Fruit fly (Drosophila melanogaster) whole organism, embryonic: ENCODE measurements around the gene fln.
A peak's percentile ranks its signal among the peaks of the same experiment; 100 is the strongest.

Experiments
- Aef1 ChIP-seq: fragments of 200-800 bp; sonication (Bioruptor generic); IDR thresholded peaks from 3 replicates; pipeline ENCODE4 v1.3.6; 2022; ENCODE audit warnings: missing biosample characterization, missing genetic modification characterization
- Asciz ChIP-seq: fragments of 200-800 bp; sonication (Bioruptor generic); optimal IDR thresholded peaks from 2 replicates; lab custom pipeline; 2017; ENCODE audit warnings: missing biosample characterization, mild to moderate bottlenecking, missing genetic modification characterization, missing genetic modification reagents
- Blimp-1 ChIP-seq: fragments of 200-800 bp; sonication (Bioruptor generic); optimal IDR thresholded peaks from 3 replicates; lab custom pipeline; 2018; ENCODE audit warnings: missing biosample characterization, missing genetic modification characterization, mild to moderate bottlenecking, moderate library complexity, missing genetic modification reagents
- Bteb2 ChIP-seq: fragments of 200-800 bp; sonication (Bioruptor generic); optimal IDR thresholded peaks from 2 replicates; lab custom pipeline; 2016; ENCODE audit warnings: missing biosample characterization, missing genetic modification characterization
- CG10274 ChIP-seq: fragments of 200-800 bp; sonication (Bioruptor generic); optimal IDR thresholded peaks from 3 replicates; lab custom pipeline; 2017; ENCODE audit warnings: missing biosample characterization, mild to moderate bottlenecking, missing genetic modification characterization
- CG10462 ChIP-seq: fragments of 200-800 bp; sonication (Bioruptor generic); optimal IDR thresholded peaks from 2 replicates; lab custom pipeline; 2016; ENCODE audit warnings: missing biosample characterization, missing genetic modification characterization
- CG11247 ChIP-seq: fragments of 200-800 bp; sonication (Bioruptor generic); IDR thresholded peaks from 2 replicates; pipeline ENCODE4 v1.3.6; 2022; ENCODE audit warnings: missing biosample characterization, missing genetic modification characterization
- CG11456 ChIP-seq: fragments of 200-800 bp; sonication (Bioruptor generic); IDR thresholded peaks from 3 replicates; pipeline ENCODE4 v1.3.6; 2022; ENCODE audit warnings: missing biosample characterization, missing genetic modification characterization
- CG11696 ChIP-seq: fragments of 200-800 bp; sonication (Bioruptor generic); IDR thresholded peaks from 2 replicates; pipeline ENCODE4 v1.3.6; 2022; ENCODE audit warnings: missing biosample characterization, missing genetic modification characterization
- CG11723 ChIP-seq: fragments of 200-800 bp; sonication (Bioruptor generic); optimal IDR thresholded peaks from 2 replicates; lab custom pipeline; 2017; ENCODE audit warnings: missing biosample characterization, mild to moderate bottlenecking, missing genetic modification characterization
- CG12769 ChIP-seq: fragments of 200-800 bp; sonication (Bioruptor generic); optimal IDR thresholded peaks from 2 replicates; lab custom pipeline; 2019; ENCODE audit warnings: missing biosample characterization, mild to moderate bottlenecking, missing genetic modification characterization, moderate library complexity
- CG13287 ChIP-seq: fragments of 200-800 bp; sonication (Bioruptor generic); IDR thresholded peaks from 2 replicates; pipeline ENCODE4 v1.3.6; 2022; ENCODE audit warnings: missing biosample characterization, missing genetic modification characterization; ENCODE audit not compliant: partially characterized antibody
- CG13424 ChIP-seq: fragments of 200-800 bp; sonication (Bioruptor generic); optimal IDR thresholded peaks from 2 replicates; lab custom pipeline; 2019; ENCODE audit warnings: missing biosample characterization, mild to moderate bottlenecking, missing genetic modification characterization, moderate library complexity
- CG14667 ChIP-seq: fragments of 200-800 bp; sonication (Bioruptor generic); IDR thresholded peaks from 2 replicates; pipeline ENCODE4 v1.3.6; 2022; ENCODE audit warnings: missing biosample characterization, missing genetic modification characterization
- CG15073 ChIP-seq: fragments of 200-800 bp; sonication (Bioruptor generic); optimal IDR thresholded peaks from 2 replicates; lab custom pipeline; 2016; ENCODE audit warnings: missing biosample characterization, missing genetic modification characterization
- CG2129 ChIP-seq: fragments of 200-800 bp; sonication (Bioruptor generic); IDR thresholded peaks from 2 replicates; pipeline ENCODE4 v1.3.6; 2022; ENCODE audit warnings: missing biosample characterization, missing genetic modification characterization; ENCODE audit not compliant: partially characterized antibody
- CG31224 ChIP-seq: fragments of 200-800 bp; sonication (Bioruptor generic); IDR thresholded peaks from 2 replicates; pipeline ENCODE4 v1.3.6; 2022; ENCODE audit warnings: missing biosample characterization, missing genetic modification characterization
- CG31365 ChIP-seq: fragments of 200-800 bp; sonication (Bioruptor generic); optimal IDR thresholded peaks from 2 replicates; lab custom pipeline; 2018; ENCODE audit warnings: missing biosample characterization, mild to moderate bottlenecking, missing genetic modification characterization
- CG32532 ChIP-seq: fragments of 200-800 bp; sonication (Bioruptor generic); IDR thresholded peaks from 2 replicates; pipeline ENCODE4 v1.3.6; 2022; ENCODE audit warnings: missing biosample characterization, missing genetic modification characterization
- CG32772 ChIP-seq: fragments of 200-800 bp; sonication (Bioruptor generic); IDR thresholded peaks from 2 replicates; pipeline ENCODE4 v1.3.6; 2022; ENCODE audit warnings: missing biosample characterization, missing genetic modification characterization
- CG3281 ChIP-seq: fragments of 200-800 bp; sonication (Bioruptor generic); optimal IDR thresholded peaks from 3 replicates; lab custom pipeline; 2017; ENCODE audit warnings: missing biosample characterization, mild to moderate bottlenecking, missing genetic modification characterization
- CG3726 ChIP-seq: fragments of 200-800 bp; sonication (Bioruptor generic); IDR thresholded peaks from 3 replicates; pipeline ENCODE4, ENCODE4 v1.3.6; 2022; ENCODE audit warnings: missing biosample characterization, missing genetic modification characterization
- CG42726 ChIP-seq: fragments of 200-800 bp; sonication (Bioruptor generic); IDR thresholded peaks from 2 replicates; pipeline ENCODE4 v1.3.6; 2022; ENCODE audit warnings: missing biosample characterization, missing genetic modification characterization; ENCODE audit not compliant: partially characterized antibody
- CG6254 ChIP-seq: fragments of 200-800 bp; sonication (Bioruptor generic); optimal IDR thresholded peaks from 3 replicates; lab custom pipeline; 2017; ENCODE audit warnings: mild to moderate bottlenecking, missing biosample characterization, missing genetic modification reagents, missing genetic modification characterization
- CG6654 ChIP-seq: fragments of 200-800 bp; sonication (Bioruptor generic); optimal IDR thresholded peaks from 2 replicates; lab custom pipeline; 2017; ENCODE audit warnings: missing biosample characterization, mild to moderate bottlenecking, missing genetic modification characterization
- CG7271 ChIP-seq: fragments of 200-800 bp; sonication (Bioruptor generic); optimal IDR thresholded peaks from 2 replicates; lab custom pipeline; 2018; ENCODE audit warnings: missing biosample characterization, mild to moderate bottlenecking, missing genetic modification characterization, moderate library complexity
- CG7357 ChIP-seq: fragments of 200-800 bp; sonication (Bioruptor generic); IDR thresholded peaks from 3 replicates; pipeline ENCODE4 v1.3.6; 2022; ENCODE audit warnings: missing biosample characterization, missing genetic modification characterization
- Elba2 ChIP-seq: fragments of 200-800 bp; sonication (Bioruptor generic); optimal IDR thresholded peaks from 3 replicates; lab custom pipeline; 2016; ENCODE audit warnings: missing biosample characterization, missing genetic modification characterization
- Nf-YC ChIP-seq: fragments of 200-800 bp; optimal IDR thresholded peaks from 3 replicates; lab custom pipeline; 2019; ENCODE audit warnings: missing biosample characterization, mild to moderate bottlenecking, missing genetic modification characterization, moderate library complexity
- Ravus ChIP-seq: fragments of 200-800 bp; sonication (Bioruptor generic); IDR thresholded peaks from 2 replicates; pipeline ENCODE4 v1.3.6; 2022; ENCODE audit warnings: missing biosample characterization, missing genetic modification characterization
- Taf1 ChIP-seq: fragments of 200-800 bp; sonication (Bioruptor generic); IDR thresholded peaks from 2 replicates; pipeline ENCODE4 v1.3.6; 2022; ENCODE audit warnings: missing biosample characterization, missing genetic modification characterization
- Vsx1 ChIP-seq: fragments of 200-800 bp; sonication (Bioruptor generic); optimal IDR thresholded peaks from 2 replicates; lab custom pipeline; 2017; ENCODE audit warnings: missing biosample characterization, mild to moderate bottlenecking, missing genetic modification characterization, missing genetic modification reagents
- ac ChIP-seq: fragments of 200-800 bp; sonication (Bioruptor generic); optimal IDR thresholded peaks from 3 replicates; lab custom pipeline; 2017; ENCODE audit warnings: missing biosample characterization, mild to moderate bottlenecking, missing genetic modification characterization
- aop ChIP-seq: fragments of 200-800 bp; sonication (Bioruptor generic); IDR thresholded peaks from 2 replicates; pipeline ENCODE4 v1.3.6; 2022; ENCODE audit warnings: missing biosample characterization, missing genetic modification characterization
- emc ChIP-seq: fragments of 200-800 bp; sonication (Bioruptor generic); optimal IDR thresholded peaks from 2 replicates; lab custom pipeline; 2016; ENCODE audit warnings: missing biosample characterization, missing genetic modification characterization
- fu2 ChIP-seq: fragments of 200-800 bp; sonication (Bioruptor generic); optimal IDR thresholded peaks from 2 replicates; lab custom pipeline; 2016; ENCODE audit warnings: missing biosample characterization, missing genetic modification characterization
- gcm ChIP-seq: fragments of 200-800 bp; sonication (Bioruptor generic); optimal IDR thresholded peaks from 2 replicates; lab custom pipeline; 2019; ENCODE audit warnings: missing biosample characterization, mild to moderate bottlenecking, missing genetic modification characterization, moderate library complexity
- gfzf ChIP-seq: fragments of 200-800 bp; sonication (Bioruptor generic); optimal IDR thresholded peaks from 2 replicates; lab custom pipeline; 2016; ENCODE audit warnings: missing biosample characterization, mild to moderate bottlenecking, missing genetic modification characterization, moderate library complexity
- gsb ChIP-seq: fragments of 200-800 bp; sonication (Bioruptor generic); IDR thresholded peaks from 2 replicates; pipeline ENCODE4 v1.3.6; 2022; ENCODE audit warnings: missing biosample characterization, missing genetic modification characterization
- ken ChIP-seq: fragments of 200-800 bp; sonication (Bioruptor generic); IDR thresholded peaks from 3 replicates; pipeline ENCODE4 v1.3.6; 2022; ENCODE audit warnings: missing biosample characterization, missing genetic modification characterization
- maf-S ChIP-seq: fragments of 200-800 bp; sonication (Bioruptor generic); optimal IDR thresholded peaks from 2 replicates; lab custom pipeline; 2016; ENCODE audit warnings: missing biosample characterization, missing genetic modification characterization
- onecut ChIP-seq: fragments of 200-800 bp; sonication (Bioruptor generic); IDR thresholded peaks from 2 replicates; pipeline ENCODE4 v1.3.6; 2022; ENCODE audit warnings: missing biosample characterization, missing genetic modification characterization
- pan ChIP-seq, 4 experiments: fragments of >200 bp in 3 of 4; fragments of 200-800 bp in 1 of 4; sonication (Bioruptor generic) in 1 of 4; optimal IDR thresholded peaks in 3 of 4; IDR thresholded peaks in 1 of 4; 2 replicates each; pipeline versions ENCODE4 v1.3.6 to Lab custom; 2017 to 2022; ENCODE audit warnings: missing biosample characterization in 2 of 4, missing genetic modification characterization in 2 of 4, mixed read lengths in 1 of 4
- prd ChIP-seq, 3 experiments: fragments of >200 bp in 2 of 3; fragments of 200-800 bp in 1 of 3; sonication (Bioruptor generic) in 1 of 3; optimal IDR thresholded peaks in 2 of 3; IDR thresholded peaks in 1 of 3; 2 replicates in 2 of 3; 3 replicates in 1 of 3; pipeline versions ENCODE4 v1.3.6 to Lab custom; 2017 to 2022; ENCODE audit warnings: missing biosample characterization in 1 of 3, missing genetic modification characterization in 1 of 3
- so ChIP-seq: fragments of 200-800 bp; sonication (Bioruptor generic); IDR thresholded peaks from 3 replicates; pipeline ENCODE4 v1.3.6; 2022; ENCODE audit warnings: missing biosample characterization, missing genetic modification characterization
- stc ChIP-seq: fragments of 200-800 bp; sonication (Bioruptor generic); IDR thresholded peaks from 2 replicates; pipeline ENCODE4 v1.3.6; 2022; ENCODE audit warnings: missing biosample characterization, missing genetic modification characterization
- vfl ChIP-seq: fragments of 200-800 bp; sonication (Bioruptor generic); optimal IDR thresholded peaks from 2 replicates; lab custom pipeline; 2016; ENCODE audit warnings: missing biosample characterization, missing genetic modification characterization
- vnd ChIP-seq: fragments of 200-800 bp; sonication (Bioruptor generic); IDR thresholded peaks from 3 replicates; pipeline ENCODE4 v1.3.6; 2022; ENCODE audit warnings: missing biosample characterization, missing genetic modification characterization; ENCODE audit not compliant: partially characterized antibody

Gene fln

dm6 chr3L:20006269-20007265, 15.5 kb upstream of the fln start (continued):
- TF ChIP-seq CG6254 (GFP tag; lab: Kevin White, UChicago) = no peak
- TF ChIP-seq CG10462 (GFP tag; lab: Kevin White, UChicago) = no peak
- TF ChIP-seq CG2129 (GFP tag; lab: Robert Waterston, UW) = peak; percentile 76
- no peak for TF ChIP-seq CG12769 (tag; lab: Kevin White, UChicago)
- peak; percentile 36 for TF ChIP-seq Asciz (GFP tag; lab: Kevin White, UChicago)
- no peak for TF ChIP-seq fu2
- TF ChIP-seq gfzf (GFP tag; lab: Kevin White, UChicago) = peak; percentile 17
- peak; percentile 17; the same call in 1 of the 2 replicates for TF ChIP-seq onecut
- TF ChIP-seq Aef1 (GFP tag; lab: Robert Waterston, UW) = no peak
- TF ChIP-seq Ravus = no peak
- TF ChIP-seq emc (GFP tag; lab: Kevin White, UChicago) = no peak
- TF ChIP-seq CG32532 (GFP tag; lab: Robert Waterston, UW) = no peak
- TF ChIP-seq CG31224 (GFP tag; lab: Robert Waterston, UW) = no peak
- TF ChIP-seq CG11247 (GFP tag; lab: Robert Waterston, UW) = no peak
- TF ChIP-seq Vsx1 (GFP tag; lab: Kevin White, UChicago) = peak; percentile 47
- TF ChIP-seq Blimp-1 (GFP tag; lab: Kevin White, UChicago) = no peak
- no peak for TF ChIP-seq Taf1 (GFP tag; lab: Robert Waterston, UW)
- TF ChIP-seq ken = 0 out of 3 replicates have a peak, but pooled peaks have one; percentile 28
- TF ChIP-seq CG10274 (GFP tag; lab: Kevin White, UChicago) = no peak
- peak; percentile 20 for TF ChIP-seq CG7271
- TF ChIP-seq CG15073 (GFP tag; lab: Kevin White, UChicago) = no peak
- no peak for TF ChIP-seq CG11696
- TF ChIP-seq aop (GFP tag; lab: Robert Waterston, UW) = no peak
- no peak for TF ChIP-seq CG7357 (GFP tag; lab: Robert Waterston, UW)
- no peak for TF ChIP-seq CG6654
- no peak for TF ChIP-seq vfl (GFP tag; lab: Kevin White, UChicago)
- no peak for TF ChIP-seq CG13424
- no peak for TF ChIP-seq so (GFP tag; lab: Robert Waterston, UW)
- TF ChIP-seq gsb (GFP tag; lab: Robert Waterston, UW) = no peak
- TF ChIP-seq CG3726 (GFP tag; lab: Robert Waterston, UW) = no peak
- TF ChIP-seq Elba2 (GFP tag; lab: Kevin White, UChicago) = no peak
- TF ChIP-seq vnd (GFP tag; lab: Robert Waterston, UW) = peak; percentile 96
- TF ChIP-seq CG13287 (GFP tag; lab: Robert Waterston, UW) = peak; percentile 91
- no peak for TF ChIP-seq CG11456 (GFP tag; lab: Robert Waterston, UW)
- no peak for TF ChIP-seq stc (GFP tag; lab: Robert Waterston, UW)
- peak; percentile 61; the same call in 1 of the 2 replicates for TF ChIP-seq CG42726
- TF ChIP-seq ac (GFP tag; lab: Kevin White, UChicago) = no peak
- peak; percentile 18 for TF ChIP-seq CG11723 (GFP tag; lab: Kevin White, UChicago)
- no peak for TF ChIP-seq pan (optimal IDR thresholded peaks at IDR 0.05; lab: Kevin White, UChicago)
- TF ChIP-seq pan (GFP tag; optimal IDR thresholded peaks at IDR 0.05 in 1 of 2, IDR thresholded peaks at IDR 0.05 in 1 of 2) = no peak
- TF ChIP-seq Nf-YC (tag; lab: Kevin White, UChicago) = no peak
- TF ChIP-seq prd (optimal IDR thresholded peaks at IDR 0.05; lab: Kevin White, UChicago) = no peak
- no peak for TF ChIP-seq prd (GFP tag; IDR thresholded peaks at IDR 0.05; lab: Robert Waterston, UW)
- TF ChIP-seq CG31365 (tag; lab: Kevin White, UChicago) = no peak
- no peak for TF ChIP-seq CG14667 (GFP tag; lab: Robert Waterston, UW)
- TF ChIP-seq Bteb2 (GFP tag; lab: Kevin White, UChicago) = no peak
- TF ChIP-seq gcm (GFP tag; lab: Kevin White, UChicago) = no peak
- TF ChIP-seq maf-S (GFP tag; lab: Kevin White, UChicago) = no peak
- no peak for TF ChIP-seq CG32772
- TF ChIP-seq CG3281 (GFP tag; lab: Kevin White, UChicago) = no peak
